Worm (Caenorhabditis elegans) whole organism, L4 larva: Measurements from ENCODE around the gene C24F3.2.

ENCODE experiments used
- D1046.2 ChIP-seq: fragments of 200-800 bp; sonication (Bioruptor generic); IDR thresholded peaks from 2 replicates; pipeline ENCODE4 v1.3.6; 2022; ENCODE audit warnings: missing genetic modification characterization, missing compliant biosample characterization
- F26F4.8 ChIP-seq: fragments of 200-800 bp; sonication (Bioruptor generic); conservative IDR thresholded peaks from 2 replicates; pipeline ENCODE4 v1.3.6; 2022; ENCODE audit warnings: missing genetic modification characterization, missing compliant biosample characterization
- F37D6.2 ChIP-seq: sonication (generic microtip); optimal IDR thresholded peaks from 2 replicates; lab custom pipeline; 2016; ENCODE audit warnings: mild to moderate bottlenecking, missing genetic modification characterization, missing compliant biosample characterization
- R02D3.7 ChIP-seq: fragments of 150-350 bp; sonication (generic microtip); optimal IDR thresholded peaks from 3 replicates; lab custom pipeline; 2014; ENCODE audit warnings: missing biosample characterization, missing genetic modification characterization
- T20F7.1 ChIP-seq: fragments of 200-800 bp; sonication (Bioruptor generic); optimal IDR thresholded peaks from 2 replicates; lab custom pipeline; 2018; ENCODE audit warnings: mild to moderate bottlenecking, missing genetic modification characterization, missing compliant biosample characterization
- T26A8.4 ChIP-seq: fragments of 200-800 bp; sonication (Bioruptor generic); IDR thresholded peaks from 2 replicates; pipeline ENCODE4 v1.3.6; 2022; ENCODE audit warnings: missing genetic modification characterization, missing compliant biosample characterization
- Y105C5A.15 ChIP-seq: fragments of 200-800 bp; sonication (Bioruptor generic); IDR thresholded peaks from 2 replicates; pipeline ENCODE4 v1.3.6; 2022; ENCODE audit warnings: missing genetic modification characterization, missing compliant biosample characterization
- Y48G9A.11 ChIP-seq: fragments of 200-800 bp; sonication (Bioruptor generic); IDR thresholded peaks from 2 replicates; pipeline ENCODE4 v1.3.6; 2022; ENCODE audit warnings: missing genetic modification reagents, missing genetic modification characterization, missing compliant biosample characterization
- Y5F2A.4 ChIP-seq: fragments of 200-800 bp; sonication (Bioruptor generic); optimal IDR thresholded peaks from 2 replicates; lab custom pipeline; 2018; ENCODE audit warnings: mild to moderate bottlenecking, missing genetic modification characterization, missing compliant biosample characterization
- ZK337.2 ChIP-seq: fragments of 200-800 bp; sonication (Bioruptor generic); IDR thresholded peaks from 2 replicates; pipeline ENCODE4 v1.3.6; 2022; ENCODE audit warnings: missing genetic modification reagents, missing genetic modification characterization, missing compliant biosample characterization
- aha-1 ChIP-seq: fragments of 150-350 bp; peaks from one replicate; lab custom pipeline; 2014; ENCODE audit warnings: missing biosample characterization, missing genetic modification characterization
- arid-1 ChIP-seq: fragments of 200-800 bp; sonication (Bioruptor generic); conservative IDR thresholded peaks from 2 replicates; pipeline ENCODE4 v1.3.6; 2022; ENCODE audit warnings: missing genetic modification reagents, missing genetic modification characterization, missing compliant biosample characterization
- ceh-20 ChIP-seq: fragments of 200-800 bp; sonication (Bioruptor generic); IDR thresholded peaks from 2 replicates; pipeline ENCODE4 v1.3.6; 2022; ENCODE audit warnings: missing genetic modification reagents, missing genetic modification characterization, missing compliant biosample characterization
- ceh-32 ChIP-seq: sonication (generic microtip); optimal IDR thresholded peaks from 2 replicates; lab custom pipeline; 2016; ENCODE audit warnings: mild to moderate bottlenecking, missing genetic modification characterization, missing compliant biosample characterization; ENCODE audit not compliant: poor library complexity
- ceh-44 ChIP-seq: fragments of 200-800 bp; sonication (Bioruptor generic); IDR thresholded peaks from 2 replicates; pipeline ENCODE4 v1.3.6; 2022; ENCODE audit warnings: missing genetic modification reagents, missing genetic modification characterization, missing compliant biosample characterization
- ceh-82 ChIP-seq: sonication (generic microtip); optimal IDR thresholded peaks from 2 replicates; lab custom pipeline; 2017; ENCODE audit warnings: missing biosample characterization, missing genetic modification characterization
- cey-2 ChIP-seq: sonication (generic microtip); optimal IDR thresholded peaks from 3 replicates; lab custom pipeline; 2017; ENCODE audit warnings: missing genetic modification characterization, mild to moderate bottlenecking, missing compliant biosample characterization, antibody characterized with exemption, borderline replicate concordance; ENCODE audit not compliant: insufficient read depth
- ctbp-1 ChIP-seq: fragments of 200-800 bp; sonication (Bioruptor generic); IDR thresholded peaks from 2 replicates; pipeline ENCODE4 v1.3.6; 2022; ENCODE audit warnings: missing genetic modification reagents, missing genetic modification characterization, missing compliant biosample characterization
- daf-19 ChIP-seq: fragments of 200-800 bp; sonication (Bioruptor generic); conservative IDR thresholded peaks from 2 replicates; pipeline ENCODE4 v1.3.6; 2022; ENCODE audit warnings: missing genetic modification characterization, missing compliant biosample characterization
- daf-8 ChIP-seq: fragments of 200-800 bp; sonication (Bioruptor generic); IDR thresholded peaks from 2 replicates; pipeline ENCODE4 v1.3.6; 2022; ENCODE audit warnings: missing genetic modification characterization, missing compliant biosample characterization
- dmd-6 ChIP-seq: fragments of 200-800 bp; sonication (Bioruptor generic); IDR thresholded peaks from 2 replicates; pipeline ENCODE4 v1.3.6; 2022; ENCODE audit warnings: missing genetic modification reagents, missing genetic modification characterization, missing compliant biosample characterization
- dmd-8 ChIP-seq: fragments of 200-800 bp; sonication (Bioruptor generic); IDR thresholded peaks from 2 replicates; pipeline ENCODE4 v1.3.6; 2022; ENCODE audit warnings: missing genetic modification characterization, missing compliant biosample characterization
- dpl-1 ChIP-seq: fragments of 150-350 bp; optimal IDR thresholded peaks from 2 replicates; lab custom pipeline; 2014; ENCODE audit warnings: missing biosample characterization, missing genetic modification reagents, missing genetic modification characterization
- duxl-1 ChIP-seq: sonication (generic microtip); optimal IDR thresholded peaks from 2 replicates; lab custom pipeline; 2016; ENCODE audit warnings: mild to moderate bottlenecking, missing genetic modification characterization, moderate library complexity, missing compliant biosample characterization; ENCODE audit not compliant: poor library complexity
- dve-1 ChIP-seq: sonication (generic microtip); optimal IDR thresholded peaks from 2 replicates; lab custom pipeline; 2017; ENCODE audit warnings: antibody characterized with exemption, mild to moderate bottlenecking, missing genetic modification characterization, missing compliant biosample characterization; ENCODE audit not compliant: insufficient read depth
- fos-1 ChIP-seq: fragments of 150-350 bp; optimal IDR thresholded peaks from 2 replicates; lab custom pipeline; 2014; ENCODE audit warnings: missing biosample characterization, missing genetic modification characterization
- hmg-1.1 ChIP-seq: fragments of 200-800 bp; sonication (Bioruptor generic); IDR thresholded peaks from 2 replicates; pipeline ENCODE4 v1.3.6; 2022; ENCODE audit warnings: missing genetic modification reagents, missing genetic modification characterization, missing compliant biosample characterization
- lim-7 ChIP-seq: fragments of 200-800 bp; sonication (Bioruptor generic); IDR thresholded peaks from 2 replicates; pipeline ENCODE4 v1.3.6; 2022; ENCODE audit warnings: missing genetic modification characterization, missing compliant biosample characterization
- lin-29 ChIP-seq: fragments of 200-800 bp; sonication (Bioruptor generic); IDR thresholded peaks from 2 replicates; pipeline ENCODE4 v1.3.6; 2022; ENCODE audit warnings: missing genetic modification reagents, missing genetic modification characterization, missing compliant biosample characterization
- lir-3 ChIP-seq: sonication (generic microtip); optimal IDR thresholded peaks from 2 replicates; lab custom pipeline; 2016; ENCODE audit warnings: mild to moderate bottlenecking, missing genetic modification characterization, missing compliant biosample characterization
- madf-5 ChIP-seq, 2 experiments: fragments of 200-800 bp; sonication (Bioruptor generic); IDR thresholded peaks; 2 replicates each; pipeline ENCODE4 v1.3.6; 2022; ENCODE audit warnings: missing compliant biosample characterization in 2 of 2, missing genetic modification characterization in 2 of 2
- madf-9 ChIP-seq: fragments of 200-800 bp; sonication (Bioruptor generic); conservative IDR thresholded peaks from 2 replicates; pipeline ENCODE4 v1.3.6; 2022; ENCODE audit warnings: missing genetic modification reagents, missing genetic modification characterization, missing compliant biosample characterization
- mes-2 ChIP-seq: sonication (generic microtip); optimal IDR thresholded peaks from 2 replicates; lab custom pipeline; 2016; ENCODE audit warnings: missing genotype, mild to moderate bottlenecking, missing genetic modification characterization, missing compliant biosample characterization; ENCODE audit not compliant: poor library complexity, severe bottlenecking
- mxl-2 ChIP-seq: fragments of 200-800 bp; sonication (Bioruptor generic); conservative IDR thresholded peaks from 2 replicates; pipeline ENCODE4 v1.3.6; 2022; ENCODE audit warnings: missing genetic modification reagents, missing genetic modification characterization, missing compliant biosample characterization
- mxl-3 ChIP-seq: fragments of 200-800 bp; sonication (Bioruptor generic); optimal IDR thresholded peaks from 2 replicates; lab custom pipeline; 2018; ENCODE audit warnings: mild to moderate bottlenecking, missing genetic modification characterization, missing compliant biosample characterization
- nhr-111 ChIP-seq: fragments of 200-800 bp; sonication (Bioruptor generic); optimal IDR thresholded peaks from 2 replicates; lab custom pipeline; 2018; ENCODE audit warnings: mild to moderate bottlenecking, missing genetic modification characterization, missing compliant biosample characterization
- nhr-25 ChIP-seq: sonication (generic microtip); optimal IDR thresholded peaks from 2 replicates; lab custom pipeline; 2017; ENCODE audit warnings: missing genetic modification characterization, mild to moderate bottlenecking, missing compliant biosample characterization, antibody characterized with exemption, moderate library complexity, borderline replicate concordance; ENCODE audit not compliant: insufficient read depth
- nhr-41 ChIP-seq: fragments of 200-800 bp; sonication (Bioruptor generic); IDR thresholded peaks from 2 replicates; pipeline ENCODE4 v1.3.6; 2022; ENCODE audit warnings: missing genetic modification reagents, missing genetic modification characterization, missing compliant biosample characterization
- nhr-6 ChIP-seq: fragments of 150-350 bp; optimal IDR thresholded peaks from 2 replicates; lab custom pipeline; 2014; ENCODE audit warnings: missing biosample characterization, missing genetic modification characterization
- pha-4 ChIP-seq, 2 experiments: fragments of 150-350 bp in 1 of 2; fragments of 200-800 bp in 1 of 2; sonication (Bioruptor generic) in 1 of 2; IDR thresholded peaks in 1 of 2; optimal IDR thresholded peaks in 1 of 2; 2 replicates each; pipeline versions ENCODE4 v1.3.6 to Lab custom; 2014 to 2022; ENCODE audit warnings: missing genetic modification characterization in 2 of 2, missing genetic modification reagents in 2 of 2, missing biosample characterization in 1 of 2, missing compliant biosample characterization in 1 of 2
- php-3 ChIP-seq: fragments of 200-800 bp; sonication (Bioruptor generic); IDR thresholded peaks from 2 replicates; pipeline ENCODE4 v1.3.6; 2022; ENCODE audit warnings: missing genetic modification reagents, missing genetic modification characterization, missing compliant biosample characterization
- saeg-2 ChIP-seq: fragments of 200-800 bp; sonication (Bioruptor generic); IDR thresholded peaks from 2 replicates; pipeline ENCODE4 v1.3.6; 2022; ENCODE audit warnings: missing genetic modification reagents, missing genetic modification characterization, missing compliant biosample characterization
- sdz-12 ChIP-seq: fragments of 200-800 bp; sonication (Bioruptor generic); optimal IDR thresholded peaks from 2 replicates; lab custom pipeline; 2018; ENCODE audit warnings: mild to moderate bottlenecking, missing genetic modification characterization, missing compliant biosample characterization
- spr-1 ChIP-seq: sonication (generic microtip); optimal IDR thresholded peaks from 2 replicates; lab custom pipeline; 2016; ENCODE audit warnings: mild to moderate bottlenecking, missing genetic modification characterization, missing compliant biosample characterization
- tag-97 ChIP-seq: fragments of 200-800 bp; sonication (Bioruptor generic); IDR thresholded peaks from 2 replicates; pipeline ENCODE4 v1.3.6; 2022; ENCODE audit warnings: missing genetic modification characterization, missing compliant biosample characterization
- unc-39 ChIP-seq: sonication (generic microtip); optimal IDR thresholded peaks from 2 replicates; lab custom pipeline; 2017; ENCODE audit warnings: missing biosample characterization, missing genetic modification characterization
- unc-62 ChIP-seq, 3 experiments: fragments of 150-350 bp in 1 of 3; sonication (generic microtip); optimal IDR thresholded peaks in 2 of 3; peaks in 1 of 3; 1 replicate in 1 of 3; 2 replicates in 2 of 3; lab custom pipeline; 2014 to 2017; ENCODE audit warnings: missing biosample characterization in 3 of 3, missing genetic modification characterization in 3 of 3, missing genetic modification reagents in 3 of 3, missing genotype in 1 of 3
- zip-11 ChIP-seq: fragments of 200-800 bp; sonication (Bioruptor generic); IDR thresholded peaks from 2 replicates; pipeline ENCODE4 v1.3.6; 2022; ENCODE audit warnings: missing genetic modification characterization, missing compliant biosample characterization
- ztf-7 ChIP-seq: fragments of 150-350 bp; optimal IDR thresholded peaks from 2 replicates; lab custom pipeline; 2014; ENCODE audit warnings: missing biosample characterization, missing genetic modification characterization

Gene C24F3.2

DNA sequence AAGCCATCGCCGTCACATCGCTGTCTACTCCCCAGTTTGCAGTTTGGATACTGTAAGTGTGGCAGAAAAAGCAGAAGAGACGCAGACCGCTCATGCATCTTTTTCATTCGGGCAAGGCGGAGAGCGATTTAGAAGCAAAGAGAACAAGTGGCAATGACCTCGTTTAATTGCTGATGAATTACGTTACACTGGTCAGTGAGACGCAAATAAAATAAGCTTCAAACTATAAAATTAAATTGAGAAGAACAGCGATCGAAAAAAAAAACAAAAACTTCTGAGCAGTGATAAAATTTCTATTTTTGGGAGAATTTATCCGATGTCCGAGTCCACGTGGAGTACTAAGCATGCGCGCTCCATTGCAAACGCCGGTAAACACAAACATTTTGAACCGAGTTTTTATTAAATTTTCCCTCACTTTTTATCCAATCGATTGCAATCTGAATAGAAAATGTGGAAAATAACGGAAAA is at the start of gene C24F3.2:
C24F3.2 (plus strand) TSS at position 418 of the 468 bp plus-strand sequence.
- TF ChIP-seq arid-1 (GFP tag; lab: Robert Waterston, UW) (0 out of 2 replicates have a peak, but pooled peaks have one; percentile 38), madf-9 (GFP tag; lab: Robert Waterston, UW) (no peak), mxl-2 (GFP tag; lab: Robert Waterston, UW) (no peak), zip-11 (GFP tag; lab: Robert Waterston, UW) (no peak), F26F4.8 (GFP tag; lab: Robert Waterston, UW) (no peak), ctbp-1 (GFP tag; lab: Robert Waterston, UW) (no peak), Y5F2A.4 (no peak), nhr-25 (tag; lab: Kevin White, UChicago) (peak; percentile 58), mes-2 (tag; lab: Kevin White, UChicago) (peak; percentile 57), unc-62 (GFP tag; optimal IDR thresholded peaks at IDR 0.05 in 1 of 2; lab: Kevin White, UChicago) (peak in 1 of 2 experiments; percentile 98), unc-62 (tag; optimal IDR thresholded peaks at IDR 0.05; lab: Kevin White, UChicago) (no peak), dpl-1 (GFP tag; lab: Kevin White, UChicago) (peak; percentile 75), dve-1 (tag; lab: Kevin White, UChicago) (no peak), madf-5 (GFP tag; IDR thresholded peaks at IDR 0.05; lab: Robert Waterston, UW) (no peak), T20F7.1 (GFP tag; lab: Kevin White, UChicago) (no peak), pha-4 (GFP tag; IDR thresholded peaks at IDR 0.05; lab: Robert Waterston, UW) (no peak), pha-4 (tag; optimal IDR thresholded peaks at IDR 0.05; lab: Kevin White, UChicago) (no peak), lir-3 (tag; lab: Kevin White, UChicago) (no peak), ceh-20 (GFP tag; lab: Robert Waterston, UW) (no peak), dmd-8 (GFP tag; lab: Robert Waterston, UW) (no peak), F37D6.2 (tag; lab: Kevin White, UChicago) (no peak), duxl-1 (tag; lab: Kevin White, UChicago) (no peak), ceh-82 (tag; lab: Kevin White, UChicago) (no peak), T26A8.4 (GFP tag; lab: Robert Waterston, UW) (no peak), lim-7 (GFP tag; lab: Robert Waterston, UW) (no peak), R02D3.7 (tag; lab: Kevin White, UChicago) (no peak), ceh-44 (GFP tag; lab: Robert Waterston, UW) (no peak), Y48G9A.11 (GFP tag; lab: Robert Waterston, UW) (no peak), ZK337.2 (no peak), nhr-41 (GFP tag; lab: Robert Waterston, UW) (no peak), dmd-6 (GFP tag; lab: Robert Waterston, UW) (peak; percentile 48; the same call in 1 of the 2 replicates), sdz-12 (GFP tag; lab: Kevin White, UChicago) (no peak), cey-2 (tag; lab: Kevin White, UChicago) (no peak), aha-1 (peak; percentile 95), daf-19 (GFP tag; lab: Robert Waterston, UW) (no peak), lin-29 (GFP tag; lab: Robert Waterston, UW) (no peak), D1046.2 (GFP tag; lab: Robert Waterston, UW) (no peak), php-3 (GFP tag; lab: Robert Waterston, UW) (0 out of 2 replicates have a peak, but pooled peaks have one; percentile 20), unc-39 (tag; lab: Kevin White, UChicago) (no peak), mxl-3 (GFP tag; lab: Kevin White, UChicago) (peak; percentile 88), nhr-111 (GFP tag; lab: Kevin White, UChicago) (no peak), daf-8 (GFP tag; lab: Robert Waterston, UW) (no peak), saeg-2 (GFP tag; lab: Robert Waterston, UW) (no peak), fos-1 (no peak), ceh-32 (no peak), nhr-6 (tag; lab: Kevin White, UChicago) (peak; percentile 7), ztf-7 (no peak), hmg-1.1 (GFP tag; lab: Robert Waterston, UW) (peak; percentile 68), Y105C5A.15 (GFP tag; lab: Robert Waterston, UW) (no peak), tag-97 (GFP tag; lab: Robert Waterston, UW) (no peak), spr-1 (no peak)
